Worm (Caenorhabditis elegans) whole organism, L1 larva: ENCODE data around the gene Y54F10BM.9.

ENCODE experiments used
- C16A3.4 ChIP-seq: fragments of 150-350 bp; optimal IDR thresholded peaks from 2 replicates; lab custom pipeline; 2014; ENCODE audit warnings: missing biosample characterization, missing genetic modification characterization
- F16B12.6 ChIP-seq: fragments of 150-350 bp; optimal IDR thresholded peaks from 2 replicates; lab custom pipeline; 2014; ENCODE audit warnings: missing biosample characterization, missing genetic modification characterization
- Y116A8C.19 ChIP-seq: sonication (generic microtip); optimal IDR thresholded peaks from 2 replicates; lab custom pipeline; 2016; ENCODE audit warnings: missing compliant biosample characterization, missing genetic modification characterization, borderline replicate concordance
- aha-1 ChIP-seq: fragments of 150-350 bp; optimal IDR thresholded peaks from 2 replicates; lab custom pipeline; 2014; ENCODE audit warnings: missing biosample characterization, missing genetic modification characterization
- alr-1 ChIP-seq: fragments of 200-800 bp; sonication (Bioruptor generic); optimal IDR thresholded peaks from 2 replicates; lab custom pipeline; 2018; ENCODE audit warnings: borderline replicate concordance, mild to moderate bottlenecking, missing genetic modification characterization, missing compliant biosample characterization
- blmp-1 ChIP-seq: fragments of 150-350 bp; optimal IDR thresholded peaks from 2 replicates; lab custom pipeline; 2014; ENCODE audit warnings: missing biosample characterization, missing genetic modification characterization
- ceh-90 ChIP-seq: sonication (generic microtip); optimal IDR thresholded peaks from 2 replicates; lab custom pipeline; 2016; ENCODE audit warnings: missing genetic modification characterization, missing compliant biosample characterization
- ces-1 ChIP-seq: fragments of 150-350 bp; optimal IDR thresholded peaks from 2 replicates; lab custom pipeline; 2014; ENCODE audit warnings: missing biosample characterization, missing genetic modification reagents, missing genetic modification characterization
- dsc-1 ChIP-seq: sonication (generic microtip); optimal IDR thresholded peaks from 2 replicates; lab custom pipeline; 2016; ENCODE audit warnings: mild to moderate bottlenecking, missing genetic modification characterization, missing compliant biosample characterization
- efl-1 ChIP-seq, 4 experiments: fragments of 150-350 bp; optimal IDR thresholded peaks in 3 of 4; peaks in 1 of 4; 1 replicate in 1 of 4; 2 replicates in 3 of 4; lab custom pipeline; 2014; ENCODE audit warnings: missing biosample characterization in 2 of 4, missing genetic modification characterization in 2 of 4, missing genetic modification reagents in 2 of 4
- egl-27 ChIP-seq, 2 experiments: fragments of 150-350 bp in 1 of 2; sonication (generic microtip); optimal IDR thresholded peaks; 3 replicates each; lab custom pipeline; 2017 to 2018; ENCODE audit warnings: missing biosample characterization in 2 of 2, missing genetic modification characterization in 2 of 2, missing genetic modification reagents in 2 of 2
- elt-3 ChIP-seq, 6 experiments: fragments of 150-350 bp in 1 of 6; sonication (generic microtip); optimal IDR thresholded peaks; 2 replicates each; lab custom pipeline; 2017 to 2018; ENCODE audit warnings: missing biosample characterization in 6 of 6, missing genetic modification characterization in 6 of 6, inconsistent platforms in 1 of 6
- fkh-4 ChIP-seq: sonication (generic microtip); optimal IDR thresholded peaks from 2 replicates; lab custom pipeline; 2016; ENCODE audit warnings: missing compliant biosample characterization, missing genetic modification characterization, borderline replicate concordance
- fkh-8 ChIP-seq: sonication (generic microtip); optimal IDR thresholded peaks from 2 replicates; lab custom pipeline; 2016; ENCODE audit warnings: mild to moderate bottlenecking, missing genetic modification characterization, missing compliant biosample characterization
- grh-1 ChIP-seq: fragments of 200-800 bp; sonication (Bioruptor generic); IDR thresholded peaks from 2 replicates; pipeline ENCODE4 v1.3.6; 2022; ENCODE audit warnings: missing genetic modification reagents, missing genetic modification characterization, missing compliant biosample characterization
- hlh-17 ChIP-seq: fragments of 200-800 bp; sonication (Bioruptor generic); optimal IDR thresholded peaks from 2 replicates; lab custom pipeline; 2018; ENCODE audit warnings: missing genetic modification characterization, mild to moderate bottlenecking, missing compliant biosample characterization, moderate library complexity, borderline replicate concordance
- hlh-4 ChIP-seq: sonication (generic microtip); optimal IDR thresholded peaks from 2 replicates; lab custom pipeline; 2016; ENCODE audit warnings: mild to moderate bottlenecking, missing genetic modification characterization, missing compliant biosample characterization
- hpl-2 ChIP-seq: fragments of 150-350 bp; optimal IDR thresholded peaks from 2 replicates; lab custom pipeline; 2014; ENCODE audit warnings: missing biosample characterization, missing genetic modification reagents, missing genetic modification characterization
- irx-1 ChIP-seq: sonication (generic microtip); optimal IDR thresholded peaks from 2 replicates; lab custom pipeline; 2016; ENCODE audit warnings: missing genetic modification characterization, missing compliant biosample characterization
- isw-1 ChIP-seq: fragments of 200-800 bp; sonication (Bioruptor generic); IDR thresholded peaks from 2 replicates; pipeline ENCODE4 v1.3.6; 2022; ENCODE audit warnings: missing genetic modification characterization, missing compliant biosample characterization
- lin-15B ChIP-seq: fragments of 150-350 bp; sonication (generic microtip); optimal IDR thresholded peaks from 3 replicates; lab custom pipeline; 2014; ENCODE audit warnings: missing biosample characterization, missing genetic modification characterization
- mab-9 ChIP-seq: fragments of 200-800 bp; sonication (Bioruptor generic); IDR thresholded peaks from 2 replicates; pipeline ENCODE4 v1.3.6; 2022; ENCODE audit warnings: missing genetic modification reagents, missing genetic modification characterization, missing compliant biosample characterization
- nhr-11 ChIP-seq: fragments of 150-350 bp; optimal IDR thresholded peaks from 2 replicates; lab custom pipeline; 2014; ENCODE audit warnings: missing biosample characterization, missing genetic modification characterization
- nhr-47 ChIP-seq: sonication (generic microtip); optimal IDR thresholded peaks from 2 replicates; lab custom pipeline; 2016; ENCODE audit warnings: mild to moderate bottlenecking, missing genetic modification characterization, moderate library complexity, missing compliant biosample characterization
- nhr-77 ChIP-seq: fragments of 150-350 bp; optimal IDR thresholded peaks from 2 replicates; lab custom pipeline; 2014; ENCODE audit warnings: missing biosample characterization, missing genetic modification characterization
- pag-3 ChIP-seq: sonication (generic microtip); optimal IDR thresholded peaks from 2 replicates; lab custom pipeline; 2017; ENCODE audit warnings: missing genetic modification characterization, mild to moderate bottlenecking, missing compliant biosample characterization, antibody characterized with exemption, borderline replicate concordance; ENCODE audit not compliant: insufficient read depth
- pqm-1 ChIP-seq: sonication (generic microtip); optimal IDR thresholded peaks from 3 replicates; lab custom pipeline; 2017; ENCODE audit warnings: missing biosample characterization, missing genetic modification characterization
- rnt-1 ChIP-seq: sonication (generic microtip); optimal IDR thresholded peaks from 2 replicates; lab custom pipeline; 2016; ENCODE audit warnings: mild to moderate bottlenecking, missing genetic modification characterization, moderate library complexity, missing compliant biosample characterization
- snpc-4 ChIP-seq: fragments of 150-350 bp; optimal IDR thresholded peaks from 2 replicates; lab custom pipeline; 2014; ENCODE audit warnings: missing biosample characterization, missing genetic modification characterization
- snu-23 ChIP-seq: sonication (generic microtip); optimal IDR thresholded peaks from 2 replicates; lab custom pipeline; 2016; ENCODE audit warnings: missing genetic modification characterization, missing compliant biosample characterization
- sup-37 ChIP-seq: fragments of 200-800 bp; sonication (Bioruptor generic); optimal IDR thresholded peaks from 2 replicates; lab custom pipeline; 2018; ENCODE audit warnings: mild to moderate bottlenecking, missing genetic modification characterization, missing compliant biosample characterization
- swsn-7 ChIP-seq: sonication (generic microtip); optimal IDR thresholded peaks from 2 replicates; lab custom pipeline; 2016; ENCODE audit warnings: missing genetic modification characterization, missing compliant biosample characterization
- tbx-2 ChIP-seq: sonication (generic microtip); optimal IDR thresholded peaks from 2 replicates; lab custom pipeline; 2016; ENCODE audit warnings: missing genetic modification characterization, missing compliant biosample characterization
- unc-130 ChIP-seq: fragments of 150-350 bp; optimal IDR thresholded peaks from 2 replicates; lab custom pipeline; 2017; ENCODE audit warnings: missing biosample characterization, missing genetic modification characterization, inconsistent platforms
- unc-62 ChIP-seq: fragments of 150-350 bp; optimal IDR thresholded peaks from 2 replicates; lab custom pipeline; 2014; ENCODE audit warnings: missing biosample characterization, missing genetic modification reagents, missing genetic modification characterization
- xbp-1 ChIP-seq: sonication (generic microtip); optimal IDR thresholded peaks from 2 replicates; lab custom pipeline; 2016; ENCODE audit warnings: missing genetic modification characterization, missing compliant biosample characterization

The Y54F10BM.9 gene

DNA sequence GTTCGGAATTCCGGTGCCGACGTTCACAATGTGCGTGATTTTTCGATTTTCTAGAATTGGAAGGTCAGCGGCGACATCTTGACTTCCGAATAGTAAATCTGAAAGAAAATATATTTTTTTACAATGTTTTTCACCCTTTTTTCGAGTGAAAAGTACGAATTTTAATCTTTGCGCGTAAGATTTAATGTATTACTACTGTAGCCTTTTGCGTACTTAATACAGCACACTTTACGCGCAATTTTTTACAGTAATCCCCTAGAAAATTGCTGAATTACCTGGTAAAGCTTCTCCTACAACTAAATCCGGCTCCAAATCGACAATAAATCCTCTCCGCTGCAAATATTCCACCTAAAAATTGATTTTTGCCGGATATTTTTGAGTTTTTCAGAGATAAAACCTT, 25.7 kb upstream of the Y54F10BM.9 start:
- TF ChIP-seq rnt-1 (no peak), efl-1 (optimal IDR thresholded peaks at IDR 0.05; lab: Kevin White, UChicago) (no peak), efl-1 (GFP tag; optimal IDR thresholded peaks at IDR 0.05 in 1 of 2; lab: Kevin White, UChicago) (peak in 1 of 2 experiments; percentile 72)

DNA sequence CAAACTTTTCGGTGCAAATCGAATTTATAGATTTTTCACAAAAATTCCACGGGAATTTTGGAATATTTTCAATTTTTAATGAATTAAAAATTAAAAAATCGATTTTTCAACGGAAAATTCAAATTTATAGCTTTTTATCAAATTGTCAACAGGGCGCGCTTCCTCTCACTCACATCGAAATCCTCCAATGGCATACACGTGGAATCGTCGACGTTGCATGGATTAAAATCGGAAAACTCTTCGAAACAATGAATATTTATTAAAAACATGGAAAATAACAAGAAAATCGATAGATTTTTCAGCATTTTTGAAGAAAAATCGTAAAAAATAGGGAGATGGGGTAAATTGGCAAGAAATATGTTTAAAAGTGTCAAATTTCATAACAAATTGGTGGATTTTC, 24.6 kb upstream of the Y54F10BM.9 start, which contains the start of gene Y54F10BM.12:
Gene Y54F10BM.12 (minus strand): TSS at position 344 of the 400 bp plus-strand sequence.
- no peak for TF ChIP-seq hlh-4
- TF ChIP-seq hlh-17, result no peak
- TF ChIP-seq nhr-11, result no peak
- no peak for TF ChIP-seq blmp-1
- TF ChIP-seq lin-15B (tag; lab: Kevin White, UChicago), result no peak
- no peak for TF ChIP-seq nhr-77 (tag; lab: Kevin White, UChicago)
- no peak for TF ChIP-seq unc-130 (tag; lab: Kevin White, UChicago)
- TF ChIP-seq C16A3.4 (tag; lab: Kevin White, UChicago), result no peak
- no peak for TF ChIP-seq pag-3
- TF ChIP-seq aha-1 (tag; lab: Kevin White, UChicago), result no peak
- TF ChIP-seq nhr-47, result no peak
- TF ChIP-seq dsc-1 (tag; lab: Kevin White, UChicago), result no peak
- TF ChIP-seq mab-9 (GFP tag; lab: Robert Waterston, UW), result no peak
- no peak for TF ChIP-seq grh-1 (GFP tag; lab: Robert Waterston, UW)
- no peak for TF ChIP-seq tbx-2 (tag; lab: Kevin White, UChicago)

DNA sequence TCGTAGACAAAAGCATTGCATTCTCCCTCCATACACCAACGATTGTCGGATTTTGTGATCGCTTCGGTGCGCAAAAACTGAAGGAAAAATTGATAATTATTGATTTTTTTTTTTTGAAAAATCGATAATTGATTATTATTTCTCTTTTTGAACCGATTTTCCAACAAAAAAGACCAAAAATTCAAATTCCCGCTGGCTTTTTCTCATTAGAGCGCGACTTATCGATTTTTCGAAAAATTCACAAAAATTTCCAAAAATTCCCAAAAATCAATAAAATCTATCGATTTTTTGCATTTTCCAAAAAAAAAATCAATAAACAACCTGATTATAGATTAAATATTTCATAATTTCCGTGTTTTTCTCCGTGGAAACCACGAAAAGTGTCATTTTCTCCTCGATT, 23.9 kb upstream of the Y54F10BM.9 start:
- no peak for TF ChIP-seq isw-1

DNA sequence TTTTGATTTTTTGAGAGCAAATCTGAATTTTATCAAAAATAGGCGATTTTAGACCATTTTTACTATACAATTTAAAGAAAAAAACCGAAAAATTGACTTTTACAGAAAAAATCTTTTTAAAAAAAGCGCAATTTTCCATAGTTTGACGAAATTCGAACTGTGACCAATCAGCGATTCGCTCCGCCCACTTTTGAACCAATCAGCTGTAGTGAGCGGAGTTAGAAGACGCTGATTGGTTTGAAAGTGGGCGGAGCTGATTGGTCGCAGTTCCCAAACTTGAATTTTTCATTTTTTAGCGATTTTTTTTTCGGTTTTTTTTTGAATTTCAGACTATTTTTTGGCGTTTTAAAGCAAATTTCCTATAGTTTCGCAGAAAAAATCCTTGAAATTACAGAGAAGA, 20.0 kb upstream of the Y54F10BM.9 start:
- TF ChIP-seq efl-1 (optimal IDR thresholded peaks at IDR 0.05; lab: Kevin White, UChicago) (no peak), efl-1 (GFP tag; optimal IDR thresholded peaks at IDR 0.05 in 1 of 2; lab: Kevin White, UChicago) (no peak), nhr-77 (tag; lab: Kevin White, UChicago) (no peak), elt-3 (tag; optimal IDR thresholded peaks at IDR 0.05; lab: Kevin White, UChicago) (no peak), swsn-7 (no peak), snu-23 (GFP tag; lab: Kevin White, UChicago) (no peak), pag-3 (no peak), unc-62 (GFP tag; lab: Kevin White, UChicago) (no peak), F16B12.6 (tag; lab: Kevin White, UChicago) (no peak), ces-1 (GFP tag; lab: Kevin White, UChicago) (no peak), snpc-4 (tag; lab: Kevin White, UChicago) (no peak)
- TF ChIP-seq, all 84 proteins: peak for 0

DNA sequence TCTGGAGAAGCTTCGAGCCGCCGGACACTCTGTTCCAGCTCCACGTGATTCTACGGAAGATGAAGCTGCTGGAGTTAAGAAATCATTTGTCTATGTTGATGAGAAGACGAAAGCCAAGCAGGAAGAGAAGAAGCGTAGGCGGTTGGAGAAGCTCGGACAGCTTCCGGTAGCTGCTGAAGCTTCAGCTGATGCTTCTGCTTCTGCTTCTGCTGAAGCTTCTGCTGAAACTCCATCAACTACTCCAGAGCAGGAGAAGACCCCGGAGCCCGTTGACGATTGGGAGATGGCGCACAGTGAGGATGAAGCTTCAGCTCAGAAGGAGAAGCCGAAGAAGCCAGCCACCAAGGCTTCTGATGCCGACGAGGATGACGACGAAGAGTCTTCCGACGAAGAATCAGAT, 11.7 kb upstream of the Y54F10BM.9 start:
- no peak for TF ChIP-seq fkh-4 (tag; lab: Kevin White, UChicago)
- no peak for TF ChIP-seq ceh-90 (tag; lab: Kevin White, UChicago)
- no peak for TF ChIP-seq Y116A8C.19 (tag; lab: Kevin White, UChicago)
- TF ChIP-seq alr-1 (tag; lab: Kevin White, UChicago), result no peak
- TF ChIP-seq sup-37 (GFP tag; lab: Kevin White, UChicago), result no peak
- TF ChIP-seq hpl-2 (GFP tag; lab: Kevin White, UChicago), result no peak

DNA sequence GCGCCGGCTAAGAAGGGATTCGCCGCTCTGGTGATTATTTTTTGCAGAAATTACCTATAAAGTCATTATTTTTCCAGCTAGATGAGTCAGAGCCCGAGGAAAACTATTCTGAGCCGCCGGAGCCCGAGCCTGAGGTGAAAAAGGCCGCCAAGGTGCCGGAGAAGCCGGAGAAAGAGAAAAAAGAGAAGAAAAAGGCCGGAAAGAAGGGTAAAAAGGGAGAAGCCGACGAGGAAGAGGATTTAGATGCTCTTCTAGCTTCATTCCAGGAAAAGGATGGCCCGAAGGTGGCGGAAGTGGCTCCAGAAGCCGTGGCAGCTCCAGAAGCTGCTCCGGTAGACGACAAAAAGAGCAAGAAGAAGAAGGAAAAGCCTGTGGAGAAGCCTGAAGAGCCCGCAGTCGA, 10.0 kb upstream of the Y54F10BM.9 start:
- TF ChIP-seq egl-27 (tag; optimal IDR thresholded peaks at IDR 0.05; lab: Kevin White, UChicago), result no peak
- no peak for TF ChIP-seq efl-1 (optimal IDR thresholded peaks at IDR 0.05; lab: Kevin White, UChicago)
- TF ChIP-seq efl-1 (GFP tag; optimal IDR thresholded peaks at IDR 0.05 in 1 of 2; lab: Kevin White, UChicago), result peak in 1 of 2 experiments; percentile 68
- no peak for TF ChIP-seq pqm-1
- TF ChIP-seq irx-1 (tag; lab: Kevin White, UChicago), result no peak
- no peak for TF ChIP-seq xbp-1
- TF ChIP-seq fkh-8 (tag; lab: Kevin White, UChicago), result no peak
- no peak for TF ChIP-seq ces-1 (GFP tag; lab: Kevin White, UChicago)
- TF ChIP-seq dsc-1 (tag; lab: Kevin White, UChicago), result no peak
